Fruit fly (Drosophila melanogaster) whole organism, embryonic: ENCODE data around the gene CG31809.

Experiments
- Abd-B ChIP-seq: fragments of 200-800 bp; sonication (Bioruptor generic); optimal IDR thresholded peaks from 2 replicates; lab custom pipeline; 2018; ENCODE audit warnings: missing biosample characterization, mild to moderate bottlenecking, missing genetic modification characterization, moderate library complexity
- CG10543 ChIP-seq: fragments of 200-800 bp; sonication (Bioruptor generic); optimal IDR thresholded peaks from 3 replicates; lab custom pipeline; 2017; ENCODE audit warnings: missing biosample characterization, mild to moderate bottlenecking, missing genetic modification characterization, moderate library complexity
- CG11504 ChIP-seq: fragments of 200-800 bp; sonication (Bioruptor generic); optimal IDR thresholded peaks from 3 replicates; lab custom pipeline; 2019; ENCODE audit warnings: missing biosample characterization, mild to moderate bottlenecking, missing genetic modification characterization, moderate library complexity
- CG12236 ChIP-seq: fragments of 200-800 bp; sonication (Bioruptor generic); optimal IDR thresholded peaks from 2 replicates; lab custom pipeline; 2016; ENCODE audit warnings: missing biosample characterization, missing genetic modification characterization
- CG15601 ChIP-seq: fragments of 200-800 bp; sonication (Bioruptor generic); optimal IDR thresholded peaks from 3 replicates; lab custom pipeline; 2019; ENCODE audit warnings: missing biosample characterization, mild to moderate bottlenecking, missing genetic modification characterization, moderate library complexity
- CG2120 ChIP-seq: fragments of 200-800 bp; sonication (Bioruptor generic); optimal IDR thresholded peaks from 3 replicates; lab custom pipeline; 2016; ENCODE audit warnings: missing biosample characterization, missing genetic modification characterization
- CG2889 ChIP-seq: fragments of 200-800 bp; sonication (Bioruptor generic); IDR thresholded peaks from 3 replicates; pipeline ENCODE4 v1.3.6; 2022; ENCODE audit warnings: missing biosample characterization, missing genetic modification characterization
- CG31388 ChIP-seq: fragments of 200-800 bp; sonication (Bioruptor generic); optimal IDR thresholded peaks from 2 replicates; lab custom pipeline; 2016; ENCODE audit warnings: missing biosample characterization, missing genetic modification characterization
- CG33213 ChIP-seq: fragments of 200-800 bp; sonication (Bioruptor generic); optimal IDR thresholded peaks from 3 replicates; lab custom pipeline; 2016; ENCODE audit warnings: missing biosample characterization, missing genetic modification characterization
- CG34376 ChIP-seq: fragments of 200-800 bp; sonication (Bioruptor generic); optimal IDR thresholded peaks from 2 replicates; lab custom pipeline; 2018; ENCODE audit warnings: missing biosample characterization, mild to moderate bottlenecking, missing genetic modification characterization
- CG3726 ChIP-seq: fragments of 200-800 bp; sonication (Bioruptor generic); IDR thresholded peaks from 3 replicates; pipeline ENCODE4, ENCODE4 v1.3.6; 2022; ENCODE audit warnings: missing biosample characterization, missing genetic modification characterization
- CG4282 ChIP-seq: fragments of 200-800 bp; sonication (Bioruptor generic); optimal IDR thresholded peaks from 2 replicates; lab custom pipeline; 2016; ENCODE audit warnings: missing biosample characterization, missing genetic modification characterization
- CG4404 ChIP-seq: fragments of 200-800 bp; sonication (Bioruptor generic); IDR thresholded peaks from 2 replicates; pipeline ENCODE4 v1.3.6; 2022; ENCODE audit warnings: missing biosample characterization, missing genetic modification characterization
- CG5245 ChIP-seq: fragments of 200-800 bp; sonication (Bioruptor generic); optimal IDR thresholded peaks from 3 replicates; lab custom pipeline; 2016; ENCODE audit warnings: missing biosample characterization, missing genetic modification characterization
- CG7357 ChIP-seq: fragments of 200-800 bp; sonication (Bioruptor generic); IDR thresholded peaks from 3 replicates; pipeline ENCODE4 v1.3.6; 2022; ENCODE audit warnings: missing biosample characterization, missing genetic modification characterization
- CG7928 ChIP-seq: fragments of 200-800 bp; sonication (Bioruptor generic); optimal IDR thresholded peaks from 2 replicates; lab custom pipeline; 2017; ENCODE audit warnings: missing biosample characterization, mild to moderate bottlenecking, missing genetic modification characterization
- CG7963 ChIP-seq: fragments of 200-800 bp; sonication (Bioruptor generic); IDR thresholded peaks from 3 replicates; pipeline ENCODE4 v1.3.6; 2022; ENCODE audit warnings: missing biosample characterization, missing genetic modification characterization; ENCODE audit not compliant: partially characterized antibody
- Camta ChIP-seq: fragments of 200-800 bp; sonication (Bioruptor generic); optimal IDR thresholded peaks from 2 replicates; lab custom pipeline; 2016; ENCODE audit warnings: missing biosample characterization, missing genetic modification characterization
- Chrac-16 ChIP-seq: fragments of 200-800 bp; sonication (Bioruptor generic); optimal IDR thresholded peaks from 3 replicates; lab custom pipeline; 2016; ENCODE audit warnings: missing biosample characterization, missing genetic modification characterization
- CrebB ChIP-seq: fragments of 200-800 bp; sonication (Bioruptor generic); optimal IDR thresholded peaks from 3 replicates; lab custom pipeline; 2018; ENCODE audit warnings: missing biosample characterization, mild to moderate bottlenecking, missing genetic modification characterization
- Ets97D ChIP-seq: fragments of 200-800 bp; sonication (Bioruptor generic); optimal IDR thresholded peaks from 3 replicates; lab custom pipeline; 2016; ENCODE audit warnings: missing biosample characterization, missing genetic modification characterization
- Gsc ChIP-seq: fragments of 200-800 bp; sonication (Bioruptor generic); IDR thresholded peaks from 2 replicates; pipeline ENCODE4 v1.3.6; 2022; ENCODE audit warnings: missing biosample characterization, missing genetic modification characterization
- Gug ChIP-seq: fragments of 200-800 bp; sonication (Bioruptor generic); IDR thresholded peaks from 4 replicates; pipeline ENCODE4 v1.3.6; 2022; ENCODE audit warnings: missing biosample characterization, missing genetic modification characterization
- HLH4C ChIP-seq: fragments of 200-800 bp; sonication (Bioruptor generic); IDR thresholded peaks from 3 replicates; pipeline ENCODE4 v1.3.6; 2022; ENCODE audit warnings: missing biosample characterization, missing genetic modification characterization; ENCODE audit not compliant: partially characterized antibody
- Hr78 ChIP-seq, 2 experiments: fragments of 200-800 bp in 1 of 2; fragments of >200 bp in 1 of 2; sonication (Bioruptor generic) in 1 of 2; optimal IDR thresholded peaks; 2 replicates each; lab custom pipeline; 2017 to 2019; ENCODE audit warnings: missing biosample characterization in 2 of 2, missing genetic modification characterization in 2 of 2, mild to moderate bottlenecking in 1 of 2, moderate library complexity in 1 of 2
- MBD-R2 ChIP-seq: fragments of 200-800 bp; sonication (Bioruptor generic); IDR thresholded peaks from 2 replicates; pipeline ENCODE4 v1.3.6; 2022; ENCODE audit warnings: missing biosample characterization, missing genetic modification characterization
- NFAT ChIP-seq: fragments of 200-800 bp; sonication (Bioruptor generic); IDR thresholded peaks from 2 replicates; pipeline ENCODE4 v1.3.6; 2022; ENCODE audit warnings: missing biosample characterization, missing genetic modification characterization
- PHDP ChIP-seq: fragments of 200-800 bp; sonication (Bioruptor generic); optimal IDR thresholded peaks from 3 replicates; lab custom pipeline; 2018; ENCODE audit warnings: missing biosample characterization, mild to moderate bottlenecking, missing genetic modification characterization, moderate library complexity
- TFAM ChIP-seq: fragments of 200-800 bp; sonication (Bioruptor generic); optimal IDR thresholded peaks from 2 replicates; lab custom pipeline; 2017; ENCODE audit warnings: missing biosample characterization, missing genetic modification characterization, inconsistent platforms
- az2 ChIP-seq: fragments of 200-800 bp; sonication (Bioruptor generic); optimal IDR thresholded peaks from 3 replicates; lab custom pipeline; 2016; ENCODE audit warnings: missing biosample characterization, missing genetic modification characterization
- chinmo ChIP-seq: fragments of 200-800 bp; sonication (Bioruptor generic); IDR thresholded peaks from 4 replicates; pipeline ENCODE4 v1.3.6; 2022; ENCODE audit warnings: missing biosample characterization, missing genetic modification characterization; ENCODE audit not compliant: partially characterized antibody
- croc ChIP-seq: fragments of 200-800 bp; sonication (Bioruptor generic); conservative IDR thresholded peaks from 3 replicates; pipeline ENCODE4 v1.3.6; 2022; ENCODE audit warnings: missing biosample characterization, missing genetic modification characterization
- cwo ChIP-seq: fragments of 200-800 bp; sonication (Bioruptor generic); optimal IDR thresholded peaks from 3 replicates; lab custom pipeline; 2017; ENCODE audit warnings: missing biosample characterization, missing genetic modification characterization, mild to moderate bottlenecking, moderate library complexity, missing genetic modification reagents
- dati ChIP-seq: fragments of 200-800 bp; sonication (Bioruptor generic); IDR thresholded peaks from 2 replicates; pipeline ENCODE4 v1.3.6; 2022; ENCODE audit warnings: missing biosample characterization, missing genetic modification characterization
- disco-r ChIP-seq: fragments of 200-800 bp; sonication (Bioruptor generic); optimal IDR thresholded peaks from 2 replicates; lab custom pipeline; 2016; ENCODE audit warnings: missing biosample characterization, missing genetic modification characterization
- emc ChIP-seq: fragments of 200-800 bp; sonication (Bioruptor generic); optimal IDR thresholded peaks from 2 replicates; lab custom pipeline; 2016; ENCODE audit warnings: missing biosample characterization, missing genetic modification characterization
- ewg ChIP-seq: fragments of 200-800 bp; sonication (Bioruptor generic); optimal IDR thresholded peaks from 3 replicates; lab custom pipeline; 2017; ENCODE audit warnings: mild to moderate bottlenecking, missing biosample characterization, missing genetic modification reagents, missing genetic modification characterization
- exex ChIP-seq: fragments of 200-800 bp; sonication (Bioruptor generic); optimal IDR thresholded peaks from 4 replicates; lab custom pipeline; 2018; ENCODE audit warnings: missing biosample characterization, mild to moderate bottlenecking, missing genetic modification characterization, moderate library complexity
- fd102C ChIP-seq: fragments of 200-800 bp; sonication (Bioruptor generic); optimal IDR thresholded peaks from 2 replicates; lab custom pipeline; 2018; ENCODE audit warnings: missing biosample characterization, mild to moderate bottlenecking, missing genetic modification characterization, moderate library complexity
- fd64A ChIP-seq: fragments of 200-800 bp; sonication (Bioruptor generic); optimal IDR thresholded peaks from 3 replicates; lab custom pipeline; 2018; ENCODE audit warnings: missing biosample characterization, mild to moderate bottlenecking, missing genetic modification characterization
- grn ChIP-seq: fragments of 200-800 bp; sonication (Bioruptor generic); optimal IDR thresholded peaks from 3 replicates; lab custom pipeline; 2017; ENCODE audit warnings: missing biosample characterization, missing genetic modification characterization
- h ChIP-seq: fragments of >200 bp; optimal IDR thresholded peaks from 2 replicates; lab custom pipeline; 2017
- klu ChIP-seq: fragments of 200-800 bp; sonication (Bioruptor generic); IDR thresholded peaks from 2 replicates; pipeline ENCODE4 v1.3.6; 2022; ENCODE audit warnings: missing biosample characterization, missing genetic modification characterization
- pnt ChIP-seq: fragments of 200-800 bp; sonication (Bioruptor generic); optimal IDR thresholded peaks from 3 replicates; lab custom pipeline; 2016; ENCODE audit warnings: missing biosample characterization, missing genetic modification characterization
- shn ChIP-seq: fragments of 200-800 bp; sonication (Bioruptor generic); optimal IDR thresholded peaks from 3 replicates; lab custom pipeline; 2016; ENCODE audit warnings: missing biosample characterization, missing genetic modification characterization
- slp2 ChIP-seq: fragments of 200-800 bp; sonication (Bioruptor generic); optimal IDR thresholded peaks from 2 replicates; lab custom pipeline; 2016; ENCODE audit warnings: missing biosample characterization, missing genetic modification characterization
- tgo ChIP-seq: fragments of 200-800 bp; sonication (Bioruptor generic); IDR thresholded peaks from 3 replicates; pipeline ENCODE4 v1.3.6; 2022; ENCODE audit warnings: missing biosample characterization, missing genetic modification characterization
- trh ChIP-seq: fragments of 200-800 bp; sonication (Bioruptor generic); optimal IDR thresholded peaks from 2 replicates; lab custom pipeline; 2016; ENCODE audit warnings: missing biosample characterization, missing genetic modification characterization
- tup ChIP-seq: fragments of 200-800 bp; sonication (Bioruptor generic); optimal IDR thresholded peaks from 2 replicates; lab custom pipeline; 2016; ENCODE audit warnings: missing biosample characterization, mild to moderate bottlenecking, missing genetic modification characterization, moderate library complexity
- twi ChIP-seq: fragments of 200-800 bp; optimal IDR thresholded peaks from 2 replicates; lab custom pipeline; 2019; ENCODE audit warnings: missing biosample characterization, mild to moderate bottlenecking, missing genetic modification characterization, moderate library complexity
- z ChIP-seq: fragments of 200-800 bp; sonication (Bioruptor generic); IDR thresholded peaks from 3 replicates; pipeline ENCODE4 v1.3.6; 2022; ENCODE audit warnings: missing biosample characterization, missing genetic modification characterization

CG31809 gene

dm6 chr2L:16846742-16847346 is 11.7 kb downstream of the CG31809 start (continued):
- TF ChIP-seq PHDP (tag; lab: Kevin White, UChicago) (no peak), CG34376 (peak; percentile 44), ewg (no peak), cwo (GFP tag; lab: Kevin White, UChicago) (peak; percentile 15), CG12236 (GFP tag; lab: Kevin White, UChicago) (no peak), CG5245 (no peak), CG2120 (no peak), Hr78 (GFP tag; optimal IDR thresholded peaks at IDR 0.05; lab: Kevin White, UChicago) (peak in 1 of 2 experiments; percentile 14), Gsc (GFP tag; lab: Robert Waterston, UW) (no peak), h (lab: Kevin White, UChicago) (no peak), croc (GFP tag; lab: Robert Waterston, UW) (no peak), CG10543 (GFP tag; lab: Kevin White, UChicago) (peak; percentile 55), grn (GFP tag; lab: Kevin White, UChicago) (peak; percentile 21), trh (GFP tag; lab: Kevin White, UChicago) (no peak), CG7357 (GFP tag; lab: Robert Waterston, UW) (no peak), Gug (GFP tag; lab: Robert Waterston, UW) (no peak), Camta (no peak), MBD-R2 (GFP tag; lab: Robert Waterston, UW) (no peak), dati (no peak), CrebB (tag; lab: Kevin White, UChicago) (no peak), Ets97D (GFP tag; lab: Kevin White, UChicago) (no peak), pnt (GFP tag; lab: Kevin White, UChicago) (no peak), HLH4C (GFP tag; lab: Robert Waterston, UW) (no peak), CG4404 (GFP tag; lab: Robert Waterston, UW) (no peak), CG7963 (GFP tag; lab: Robert Waterston, UW) (no peak), CG11504 (no peak), CG4282 (GFP tag; lab: Kevin White, UChicago) (no peak), NFAT (GFP tag; lab: Robert Waterston, UW) (no peak), tgo (no peak), tup (GFP tag; lab: Kevin White, UChicago) (no peak), Abd-B (no peak), CG31388 (GFP tag; lab: Kevin White, UChicago) (no peak), slp2 (GFP tag; lab: Kevin White, UChicago) (no peak), Chrac-16 (GFP tag; lab: Kevin White, UChicago) (no peak), CG33213 (no peak), az2 (no peak), exex (tag; lab: Kevin White, UChicago) (peak; percentile 71), z (no peak), shn (GFP tag; lab: Kevin White, UChicago) (no peak), emc (GFP tag; lab: Kevin White, UChicago) (no peak), fd102C (no peak), CG7928 (no peak), fd64A (GFP tag; lab: Kevin White, UChicago) (peak; percentile 3), twi (no peak), chinmo (0 out of 4 replicates have a peak, but pooled peaks have one; percentile 40), TFAM (GFP tag; lab: Kevin White, UChicago) (no peak), klu (no peak), CG15601 (tag; lab: Kevin White, UChicago) (peak; percentile 1), CG2889 (GFP tag; lab: Robert Waterston, UW) (no peak), disco-r (GFP tag; lab: Kevin White, UChicago) (no peak), CG3726 (GFP tag; lab: Robert Waterston, UW) (no peak)
